Worm (Caenorhabditis elegans): ENCODE measurements around the gene Y37E11AL.1.

DNA sequence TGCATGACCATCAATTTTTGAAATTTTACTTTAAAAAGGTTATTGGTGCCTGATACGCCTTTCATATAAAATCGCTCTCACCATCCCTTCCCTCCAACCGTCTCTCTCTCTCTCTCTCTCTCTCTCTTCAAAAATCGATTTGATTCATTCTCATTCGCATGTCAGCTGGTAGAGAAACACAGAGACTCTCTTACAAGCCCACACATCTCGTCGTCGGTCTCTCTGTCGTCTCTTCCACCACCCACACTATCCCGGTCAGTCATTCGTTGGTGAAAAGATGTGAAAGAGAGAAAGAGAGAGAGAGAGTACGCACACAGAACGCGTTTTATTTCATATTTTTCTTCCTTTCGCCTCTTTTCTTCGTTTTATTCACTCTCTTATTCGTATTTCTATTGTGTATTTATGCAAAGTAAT lies 33.1 kb downstream of the Y37E11AL.1 start:
- no peak for TF ChIP-seq nhr-12 (tag; optimal IDR thresholded peaks at IDR 0.05)
- TF ChIP-seq nhr-237 (tag; optimal IDR thresholded peaks at IDR 0.05), result no peak
- peak; percentile 75 for TF ChIP-seq pha-4 (tag; optimal IDR thresholded peaks at IDR 0.05)
- peak; percentile 60 for TF ChIP-seq R02D3.7 (tag; optimal IDR thresholded peaks at IDR 0.05)

Measured in whole organism, L3 larva.